Fruit fly (Drosophila melanogaster) whole organism, embryonic: ENCODE results near the gene IntS2.

Experiments
- CG10462 ChIP-seq: fragments of 200-800 bp; sonication (Bioruptor generic); optimal IDR thresholded peaks from 2 replicates; lab custom pipeline; 2016; ENCODE audit warnings: missing biosample characterization, missing genetic modification characterization
- CG11696 ChIP-seq: fragments of 200-800 bp; sonication (Bioruptor generic); IDR thresholded peaks from 2 replicates; pipeline ENCODE4 v1.3.6; 2022; ENCODE audit warnings: missing biosample characterization, missing genetic modification characterization
- CG12104 ChIP-seq: fragments of 200-800 bp; sonication (Bioruptor generic); optimal IDR thresholded peaks from 3 replicates; lab custom pipeline; 2016; ENCODE audit warnings: missing biosample characterization, missing genetic modification characterization
- CG17612 ChIP-seq: fragments of 200-800 bp; sonication (Bioruptor generic); IDR thresholded peaks from 2 replicates; pipeline ENCODE4 v1.3.6; 2022; ENCODE audit warnings: missing biosample characterization, missing genetic modification characterization
- CG2199 ChIP-seq: fragments of 200-800 bp; sonication (Bioruptor generic); IDR thresholded peaks from 3 replicates; pipeline ENCODE4 v1.3.6; 2022; ENCODE audit warnings: missing biosample characterization, missing genetic modification characterization
- CG2678 ChIP-seq: fragments of 200-800 bp; sonication (Bioruptor generic); optimal IDR thresholded peaks from 3 replicates; lab custom pipeline; 2019; ENCODE audit warnings: missing biosample characterization, mild to moderate bottlenecking, missing genetic modification characterization, moderate library complexity
- CG30020 ChIP-seq: fragments of 200-800 bp; optimal IDR thresholded peaks from 2 replicates; lab custom pipeline; 2019; ENCODE audit warnings: missing biosample characterization, mild to moderate bottlenecking, missing genetic modification characterization, moderate library complexity
- CG31365 ChIP-seq: fragments of 200-800 bp; sonication (Bioruptor generic); optimal IDR thresholded peaks from 2 replicates; lab custom pipeline; 2018; ENCODE audit warnings: missing biosample characterization, mild to moderate bottlenecking, missing genetic modification characterization
- CG3281 ChIP-seq: fragments of 200-800 bp; sonication (Bioruptor generic); optimal IDR thresholded peaks from 3 replicates; lab custom pipeline; 2017; ENCODE audit warnings: missing biosample characterization, mild to moderate bottlenecking, missing genetic modification characterization
- CG33213 ChIP-seq: fragments of 200-800 bp; sonication (Bioruptor generic); optimal IDR thresholded peaks from 3 replicates; lab custom pipeline; 2016; ENCODE audit warnings: missing biosample characterization, missing genetic modification characterization
- CG33557 ChIP-seq: fragments of 200-800 bp; sonication (Bioruptor generic); optimal IDR thresholded peaks from 2 replicates; lab custom pipeline; 2019; ENCODE audit warnings: missing biosample characterization, mild to moderate bottlenecking, missing genetic modification characterization, moderate library complexity
- CG34224 ChIP-seq: fragments of 200-800 bp; sonication (Bioruptor generic); IDR thresholded peaks from 3 replicates; pipeline ENCODE4 v1.3.6; 2022; ENCODE audit warnings: missing biosample characterization, missing genetic modification characterization; ENCODE audit not compliant: partially characterized antibody
- CG6791 ChIP-seq: fragments of 200-800 bp; sonication (Bioruptor generic); IDR thresholded peaks from 3 replicates; pipeline ENCODE4 v1.3.6; 2022; ENCODE audit warnings: missing biosample characterization, missing genetic modification characterization; ENCODE audit not compliant: partially characterized antibody
- CG6813 ChIP-seq: fragments of 200-800 bp; sonication (Bioruptor generic); optimal IDR thresholded peaks from 2 replicates; lab custom pipeline; 2017; ENCODE audit warnings: missing biosample characterization, missing genetic modification characterization, mild to moderate bottlenecking, moderate library complexity, missing genetic modification reagents
- CG7786 ChIP-seq: fragments of 200-800 bp; sonication (Bioruptor generic); optimal IDR thresholded peaks from 2 replicates; lab custom pipeline; 2016; ENCODE audit warnings: missing biosample characterization, missing genetic modification characterization
- CHES-1-like ChIP-seq: fragments of 200-800 bp; sonication (Bioruptor generic); optimal IDR thresholded peaks from 2 replicates; lab custom pipeline; 2016; ENCODE audit warnings: missing biosample characterization, missing genetic modification characterization
- CoRest ChIP-seq: fragments of 200-800 bp; sonication (Bioruptor generic); optimal IDR thresholded peaks from 3 replicates; lab custom pipeline; 2018; ENCODE audit warnings: missing biosample characterization, mild to moderate bottlenecking, missing genetic modification characterization, moderate library complexity
- Dll ChIP-seq: fragments of 200-800 bp; sonication (Bioruptor generic); IDR thresholded peaks from 4 replicates; pipeline ENCODE4 v1.3.6; 2022; ENCODE audit warnings: missing biosample characterization, missing genetic modification characterization; ENCODE audit not compliant: partially characterized antibody
- Eip74EF ChIP-seq, 2 experiments: fragments of 200-800 bp in 1 of 2; fragments of >200 bp in 1 of 2; sonication (Bioruptor generic) in 1 of 2; optimal IDR thresholded peaks; 2 replicates each; lab custom pipeline; 2017 to 2019; ENCODE audit warnings: missing biosample characterization in 2 of 2, missing genetic modification characterization in 2 of 2, mild to moderate bottlenecking in 1 of 2, moderate library complexity in 1 of 2
- Ets65A ChIP-seq: fragments of 200-800 bp; sonication (Bioruptor generic); peaks from one replicate; lab custom pipeline; 2016; ENCODE audit warnings: missing biosample characterization, missing genetic modification characterization
- HLHmδ ChIP-seq: fragments of 200-800 bp; sonication (Bioruptor generic); optimal IDR thresholded peaks from 2 replicates; lab custom pipeline; 2018; ENCODE audit warnings: missing biosample characterization, mild to moderate bottlenecking, missing genetic modification characterization, moderate library complexity
- Hr39 ChIP-seq: fragments of >200 bp; optimal IDR thresholded peaks from 2 replicates; lab custom pipeline; 2017
- MTF-1 ChIP-seq: fragments of 200-800 bp; sonication (Bioruptor generic); optimal IDR thresholded peaks from 2 replicates; lab custom pipeline; 2018; ENCODE audit warnings: missing biosample characterization, mild to moderate bottlenecking, missing genetic modification characterization, borderline replicate concordance
- Meics ChIP-seq: fragments of 200-800 bp; sonication (Bioruptor generic); optimal IDR thresholded peaks from 2 replicates; lab custom pipeline; 2017; ENCODE audit warnings: missing biosample characterization, mild to moderate bottlenecking, missing genetic modification characterization
- Sry-β ChIP-seq: fragments of 200-800 bp; sonication (Bioruptor generic); optimal IDR thresholded peaks from 2 replicates; lab custom pipeline; 2018; ENCODE audit warnings: missing biosample characterization, mild to moderate bottlenecking, missing genetic modification characterization, moderate library complexity
- Sry-δ ChIP-seq: fragments of 200-800 bp; sonication (Bioruptor generic); optimal IDR thresholded peaks from 2 replicates; lab custom pipeline; 2016; ENCODE audit warnings: missing biosample characterization, missing genetic modification characterization
- bbx ChIP-seq: fragments of 200-800 bp; sonication (Bioruptor generic); IDR thresholded peaks from 2 replicates; pipeline ENCODE4 v1.3.6; 2022; ENCODE audit warnings: missing biosample characterization, missing genetic modification characterization; ENCODE audit not compliant: partially characterized antibody
- caup ChIP-seq: fragments of 200-800 bp; sonication (Bioruptor generic); optimal IDR thresholded peaks from 3 replicates; lab custom pipeline; 2017; ENCODE audit warnings: missing biosample characterization, mild to moderate bottlenecking, missing genetic modification characterization, moderate library complexity; ENCODE audit not compliant: severe bottlenecking
- crc ChIP-seq: fragments of 200-800 bp; sonication (Bioruptor generic); optimal IDR thresholded peaks from 2 replicates; lab custom pipeline; 2016; ENCODE audit warnings: missing biosample characterization, missing genetic modification characterization
- danr ChIP-seq: fragments of 200-800 bp; sonication (Bioruptor generic); IDR thresholded peaks from 2 replicates; pipeline ENCODE4 v1.3.6; 2022; ENCODE audit warnings: missing biosample characterization, missing genetic modification characterization
- dysf ChIP-seq: fragments of 200-800 bp; sonication (Bioruptor generic); IDR thresholded peaks from 3 replicates; pipeline ENCODE4 v1.3.6; 2022; ENCODE audit warnings: missing biosample characterization, missing genetic modification characterization
- emc ChIP-seq: fragments of 200-800 bp; sonication (Bioruptor generic); optimal IDR thresholded peaks from 2 replicates; lab custom pipeline; 2016; ENCODE audit warnings: missing biosample characterization, missing genetic modification characterization
- esg ChIP-seq: fragments of 200-800 bp; sonication (Bioruptor generic); conservative IDR thresholded peaks from 2 replicates; pipeline ENCODE4 v1.3.6; 2022; ENCODE audit warnings: missing biosample characterization, missing genetic modification characterization
- exex ChIP-seq: fragments of 200-800 bp; sonication (Bioruptor generic); optimal IDR thresholded peaks from 4 replicates; lab custom pipeline; 2018; ENCODE audit warnings: missing biosample characterization, mild to moderate bottlenecking, missing genetic modification characterization, moderate library complexity
- eyg ChIP-seq: fragments of 200-800 bp; sonication (Bioruptor generic); optimal IDR thresholded peaks from 3 replicates; lab custom pipeline; 2016; ENCODE audit warnings: missing biosample characterization, missing genetic modification characterization
- gcm ChIP-seq: fragments of 200-800 bp; sonication (Bioruptor generic); optimal IDR thresholded peaks from 2 replicates; lab custom pipeline; 2019; ENCODE audit warnings: missing biosample characterization, mild to moderate bottlenecking, missing genetic modification characterization, moderate library complexity
- gcm2 ChIP-seq: fragments of 200-800 bp; sonication (Bioruptor generic); optimal IDR thresholded peaks from 2 replicates; lab custom pipeline; 2016; ENCODE audit warnings: missing biosample characterization, missing genetic modification characterization
- hth ChIP-seq: fragments of >200 bp; optimal IDR thresholded peaks from 2 replicates; lab custom pipeline; 2017; ENCODE audit warnings: inconsistent platforms
- inv ChIP-seq: fragments of 200-800 bp; sonication (Bioruptor generic); IDR thresholded peaks from 2 replicates; pipeline ENCODE4 v1.3.6; 2022; ENCODE audit warnings: missing biosample characterization, missing genetic modification characterization; ENCODE audit not compliant: partially characterized antibody
- jumu ChIP-seq: fragments of 200-800 bp; sonication (Bioruptor generic); optimal IDR thresholded peaks from 3 replicates; lab custom pipeline; 2016; ENCODE audit warnings: missing biosample characterization, missing genetic modification characterization
- lov ChIP-seq, 2 experiments: fragments of 200-800 bp in 1 of 2; fragments of >200 bp in 1 of 2; sonication (Bioruptor generic) in 1 of 2; IDR thresholded peaks in 1 of 2; optimal IDR thresholded peaks in 1 of 2; 2 replicates in 1 of 2; 3 replicates in 1 of 2; pipeline versions ENCODE4 v1.3.6 to Lab custom; 2017 to 2022; ENCODE audit warnings: missing biosample characterization in 1 of 2, missing genetic modification characterization in 1 of 2
- nom ChIP-seq: fragments of 200-800 bp; sonication (Bioruptor generic); optimal IDR thresholded peaks from 2 replicates; lab custom pipeline; 2017; ENCODE audit warnings: missing biosample characterization, missing genetic modification characterization, mild to moderate bottlenecking, moderate library complexity, missing genetic modification reagents
- pho ChIP-seq: fragments of 200-800 bp; sonication (Bioruptor generic); optimal IDR thresholded peaks from 2 replicates; lab custom pipeline; 2016; ENCODE audit warnings: missing biosample characterization, missing genetic modification characterization
- psq ChIP-seq: fragments of 200-800 bp; sonication (Bioruptor generic); optimal IDR thresholded peaks from 2 replicates; lab custom pipeline; 2017; ENCODE audit warnings: missing biosample characterization, missing genetic modification characterization
- sd ChIP-seq: fragments of 200-800 bp; sonication (Bioruptor generic); optimal IDR thresholded peaks from 3 replicates; lab custom pipeline; 2018; ENCODE audit warnings: missing biosample characterization, mild to moderate bottlenecking, missing genetic modification characterization, moderate library complexity
- slp2 ChIP-seq: fragments of 200-800 bp; sonication (Bioruptor generic); optimal IDR thresholded peaks from 2 replicates; lab custom pipeline; 2016; ENCODE audit warnings: missing biosample characterization, missing genetic modification characterization
- unpg ChIP-seq: fragments of 200-800 bp; sonication (Bioruptor generic); optimal IDR thresholded peaks from 3 replicates; lab custom pipeline; 2018; ENCODE audit warnings: missing biosample characterization, mild to moderate bottlenecking, missing genetic modification characterization, moderate library complexity
- zfh1 ChIP-seq: fragments of 200-800 bp; sonication (Bioruptor generic); IDR thresholded peaks from 3 replicates; pipeline ENCODE4 v1.3.6; 2022; ENCODE audit warnings: missing biosample characterization, missing genetic modification characterization

Gene IntS2

DNA sequence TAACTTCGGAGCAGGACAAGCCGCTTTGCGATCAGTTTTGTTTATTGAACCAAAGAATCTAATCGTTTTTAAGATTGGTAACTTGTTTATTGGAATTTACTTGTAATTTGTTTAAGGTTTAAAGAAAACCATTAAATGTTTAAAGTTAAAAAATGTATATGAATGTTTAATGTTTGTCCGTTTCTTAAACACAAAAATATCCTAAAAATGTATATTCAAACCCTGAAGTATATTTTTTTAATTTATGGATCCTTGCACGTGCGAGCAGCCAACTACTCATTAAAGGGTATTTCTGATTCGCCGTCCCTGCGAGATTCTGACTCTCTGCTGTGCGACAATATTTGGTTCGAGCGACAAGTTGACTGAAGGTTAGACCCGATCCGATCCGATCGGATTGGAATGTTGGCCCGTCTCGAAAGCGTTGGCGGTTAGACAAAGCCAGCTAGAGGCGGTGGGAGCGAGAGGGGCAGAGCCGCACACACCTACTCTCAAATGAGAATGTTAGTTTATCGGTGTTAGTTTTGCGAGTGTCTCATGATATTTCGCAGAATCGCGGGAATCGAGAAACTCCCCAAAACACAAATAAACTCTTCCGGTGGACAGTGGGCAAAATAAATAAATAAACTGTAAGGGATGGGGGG lies 42.4 kb upstream of the IntS2 start (continued):
- TF ChIP-seq Eip74EF (GFP tag; optimal IDR thresholded peaks at IDR 0.05; lab: Kevin White, UChicago) (peak in 1 of 2 experiments; percentile 73), Sry-β (no peak), lov (optimal IDR thresholded peaks at IDR 0.05; lab: Kevin White, UChicago) (no peak), lov (GFP tag; IDR thresholded peaks at IDR 0.05; lab: Robert Waterston, UW) (no peak), CG34224 (GFP tag; lab: Robert Waterston, UW) (no peak), CG7786 (peak; percentile 82), crc (peak; percentile 73), pho (GFP tag; lab: Kevin White, UChicago) (peak; percentile 86), Sry-δ (GFP tag; lab: Kevin White, UChicago) (peak; percentile 47), emc (GFP tag; lab: Kevin White, UChicago) (peak; percentile 69), CG17612 (GFP tag; lab: Robert Waterston, UW) (no peak), CHES-1-like (peak; percentile 75), CG31365 (tag; lab: Kevin White, UChicago) (peak; percentile 34), CG33213 (GFP tag; lab: Kevin White, UChicago) (peak; percentile 81), dysf (GFP tag; lab: Robert Waterston, UW) (peak; percentile 87; the same call in 2 of the 3 replicates), danr (GFP tag; lab: Robert Waterston, UW) (peak; percentile 62; the same call in 1 of the 2 replicates), Hr39 (lab: Kevin White, UChicago) (no peak), zfh1 (peak; percentile 64; the same call in 2 of the 3 replicates), CG3281 (GFP tag; lab: Kevin White, UChicago) (peak; percentile 92), HLHmδ (no peak), CG2199 (GFP tag; lab: Robert Waterston, UW) (no peak), eyg (GFP tag; lab: Kevin White, UChicago) (peak; percentile 69), Ets65A (GFP tag; lab: Kevin White, UChicago) (peak; percentile 98), hth (no peak), CG10462 (GFP tag; lab: Kevin White, UChicago) (peak; percentile 72), exex (peak; percentile 69), inv (no peak), nom (peak; percentile 71), CG11696 (peak; percentile 46; the same call in 1 of the 2 replicates), esg (GFP tag; lab: Robert Waterston, UW) (peak; percentile 78), gcm (GFP tag; lab: Kevin White, UChicago) (peak; percentile 86), slp2 (peak; percentile 72), Meics (GFP tag; lab: Kevin White, UChicago) (peak; percentile 92), sd (tag; lab: Kevin White, UChicago) (peak; percentile 99), MTF-1 (GFP tag; lab: Kevin White, UChicago) (no peak), gcm2 (peak; percentile 59), CG2678 (peak; percentile 95), CG30020 (tag; lab: Kevin White, UChicago) (peak; percentile 67), CG6791 (GFP tag; lab: Robert Waterston, UW) (no peak), CG12104 (GFP tag; lab: Kevin White, UChicago) (peak; percentile 89), CG6813 (GFP tag; lab: Kevin White, UChicago) (peak; percentile 81), unpg (GFP tag; lab: Kevin White, UChicago) (peak; percentile 81), jumu (peak; percentile 81), CoRest (tag; lab: Kevin White, UChicago) (peak; percentile 95), bbx (GFP tag; lab: Robert Waterston, UW) (0 out of 2 replicates have a peak, but pooled peaks have one; percentile 8), caup (GFP tag; lab: Kevin White, UChicago) (peak; percentile 84), CG33557 (GFP tag; lab: Kevin White, UChicago) (peak; percentile 77), psq (GFP tag; lab: Kevin White, UChicago) (peak; percentile 36), Dll (GFP tag; lab: Robert Waterston, UW) (no peak)
